Worm (Caenorhabditis elegans): Measurements from ENCODE around the gene F41E6.1.

Gene F41E6.1

DNA sequence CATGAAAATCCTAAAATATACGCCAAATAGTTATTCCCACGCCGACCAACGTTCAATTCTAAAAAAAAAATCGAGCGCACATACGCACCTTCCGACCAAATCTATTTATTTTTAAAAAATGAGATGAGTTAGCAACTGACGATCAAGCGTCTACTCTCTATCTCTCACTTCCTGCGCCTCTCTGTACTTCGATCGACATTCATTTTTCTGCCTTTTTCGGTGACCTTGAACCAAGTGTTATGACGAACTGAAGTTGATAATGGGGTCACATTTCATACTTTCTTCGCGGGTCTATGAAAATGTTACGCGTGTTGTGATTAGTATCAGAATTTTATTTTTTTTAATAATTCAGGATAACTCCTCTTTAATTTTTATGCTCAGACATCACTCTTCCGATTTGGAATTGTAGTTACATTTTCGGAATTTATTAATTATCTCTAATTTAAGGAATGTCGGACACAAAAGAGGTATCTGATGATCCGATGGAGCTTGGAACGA, 15.0 kb upstream of the F41E6.1 start, which contains the start of gene smk-1:
TSS of gene smk-1 (plus strand) at position 448 of the 498 bp plus-strand sequence.
- TF ChIP-seq attf-4 (tag; optimal IDR thresholded peaks at IDR 0.05): no peak
- TF ChIP-seq Y75B8A.6 (GFP tag; IDR thresholded peaks at IDR 0.05): no peak
- no peak for TF ChIP-seq nhr-48 (tag; optimal IDR thresholded peaks at IDR 0.05)
- 0 out of 2 replicates have a peak, but pooled peaks have one; percentile 9 for TF ChIP-seq snpc-1.2 (GFP tag; IDR thresholded peaks at IDR 0.05)
- TF ChIP-seq hlh-30 (tag; optimal IDR thresholded peaks at IDR 0.05; ENCODE audit: insufficient read depth): peak; percentile 63
- no peak for TF ChIP-seq ceh-28 (tag; optimal IDR thresholded peaks at IDR 0.05)
- TF ChIP-seq hif-1 (tag; optimal IDR thresholded peaks at IDR 0.05): no peak
- TF ChIP-seq egl-27 (tag; optimal IDR thresholded peaks at IDR 0.05): no peak
- TF ChIP-seq zfp-3 (GFP tag; conservative IDR thresholded peaks at IDR 0.05): no peak
- no peak for TF ChIP-seq T26A8.4 (GFP tag; IDR thresholded peaks at IDR 0.05)
- no peak for TF ChIP-seq unc-39 (tag; optimal IDR thresholded peaks at IDR 0.05)
- peak; percentile 59 for TF ChIP-seq nhr-28 (tag; optimal IDR thresholded peaks at IDR 0.05)
- TF ChIP-seq mep-1 (tag; optimal IDR thresholded peaks at IDR 0.05): peak; percentile 28
- peak; percentile 49 for TF ChIP-seq hlh-11 (tag; optimal IDR thresholded peaks at IDR 0.05)
- no peak for TF ChIP-seq daf-12 (tag; optimal IDR thresholded peaks at IDR 0.05)
- peak in 1 of 2 experiments; percentile 54 for TF ChIP-seq mdl-1 (tag; optimal IDR thresholded peaks at IDR 0.05)
- no peak for TF ChIP-seq ctbp-1 (GFP tag; IDR thresholded peaks at IDR 0.05)
- TF ChIP-seq dmd-6 (GFP tag; IDR thresholded peaks at IDR 0.05): peak; percentile 37; the same call in 1 of the 2 replicates
- TF ChIP-seq duxl-1 (tag; optimal IDR thresholded peaks at IDR 0.05; ENCODE audit: poor library complexity): no peak
- TF ChIP-seq F37D6.2 (tag; optimal IDR thresholded peaks at IDR 0.05): no peak
- no peak for TF ChIP-seq ceh-44 (GFP tag; IDR thresholded peaks at IDR 0.05)
- TF ChIP-seq dve-1 (tag; optimal IDR thresholded peaks at IDR 0.05; ENCODE audit: insufficient read depth): peak; percentile 18
- no peak for TF ChIP-seq skn-1 (tag; optimal IDR thresholded peaks at IDR 0.05)
- peak; percentile 89 for TF ChIP-seq nhr-25 (tag; optimal IDR thresholded peaks at IDR 0.05; ENCODE audit: borderline replicate concordance, insufficient read depth)
- TF ChIP-seq unc-62 (GFP tag; optimal IDR thresholded peaks at IDR 0.05 in 1 of 2): peak in 1 of 2 experiments; percentile 61
- TF ChIP-seq unc-62 (tag; optimal IDR thresholded peaks at IDR 0.05): no peak
- no peak for TF ChIP-seq madf-5 (GFP tag; IDR thresholded peaks at IDR 0.05)
- no peak for TF ChIP-seq zag-1 (tag; optimal IDR thresholded peaks at IDR 0.05)
- no peak for TF ChIP-seq daf-16 (GFP tag; optimal IDR thresholded peaks at IDR 0.05)
- TF ChIP-seq daf-16 (tag; optimal IDR thresholded peaks at IDR 0.05): peak; percentile 9
- no peak for TF ChIP-seq lin-13 (GFP tag; optimal IDR thresholded peaks at IDR 0.05)
- TF ChIP-seq nhr-42 (GFP tag; IDR thresholded peaks at IDR 0.05): no peak
- TF ChIP-seq nhr-102 (tag; optimal IDR thresholded peaks at IDR 0.05): no peak
- TF ChIP-seq lsy-2 (tag; optimal IDR thresholded peaks at IDR 0.05): peak in 1 of 2 experiments; percentile 50
- no peak for TF ChIP-seq T20F7.1 (GFP tag; optimal IDR thresholded peaks at IDR 0.05)
- peak; percentile 10 for TF ChIP-seq mes-2 (tag; optimal IDR thresholded peaks at IDR 0.05; ENCODE audit: poor library complexity, severe bottlenecking)
- TF ChIP-seq sdz-12 (GFP tag; optimal IDR thresholded peaks at IDR 0.05): no peak
- no peak for TF ChIP-seq jun-1 (tag; optimal IDR thresholded peaks at IDR 0.05)
- peak; percentile 36; the same call in 1 of the 2 replicates for TF ChIP-seq ceh-20 (GFP tag; IDR thresholded peaks at IDR 0.05)
- no peak for TF ChIP-seq Y105C5A.15 (GFP tag; IDR thresholded peaks at IDR 0.05)
- no peak for TF ChIP-seq gei-8 (GFP tag; optimal IDR thresholded peaks at IDR 0.05)
- TF ChIP-seq madf-9 (GFP tag; conservative IDR thresholded peaks at IDR 0.05): no peak
- TF ChIP-seq lin-15B (tag; optimal IDR thresholded peaks at IDR 0.05): no peak
- TF ChIP-seq aly-2 (tag; optimal IDR thresholded peaks at IDR 0.05): no peak
